Worm (Caenorhabditis elegans) whole organism, L4/young adult: ENCODE data around the gene rnh-1.1.

Experiments used
- dao-5 ChIP-seq: sonication (generic microtip); optimal IDR thresholded peaks from 2 replicates; lab custom pipeline; 2016; ENCODE audit warnings: missing genotype, missing genetic modification characterization, moderate library complexity, missing compliant biosample characterization
- him-1 ChIP-seq: sonication (generic microtip); optimal IDR thresholded peaks from 2 replicates; lab custom pipeline; 2016; ENCODE audit warnings: missing genotype, missing genetic modification reagents, missing genetic modification characterization, missing compliant biosample characterization

DNA sequence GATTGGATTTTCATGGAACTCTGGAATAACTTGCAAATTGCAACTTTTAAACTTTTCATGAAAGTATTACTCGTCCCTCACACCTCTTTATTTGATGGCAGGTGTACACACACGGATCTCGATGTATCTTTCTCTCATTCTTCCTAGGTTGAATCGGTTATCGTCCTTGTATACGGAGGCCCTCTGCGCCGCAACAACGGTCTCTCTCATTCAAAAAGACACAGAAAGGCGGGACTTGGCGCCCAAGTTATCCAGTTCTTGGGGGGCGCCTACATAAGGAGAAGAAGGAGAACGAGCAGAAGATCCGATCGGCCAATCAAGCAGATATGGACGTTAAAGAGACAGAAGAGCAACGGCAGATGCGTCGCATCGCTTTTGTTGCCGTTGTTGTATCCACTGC, 18.3 kb downstream of the rnh-1.1 start, which contains the start of gene rol-8:
- TF ChIP-seq dao-5 (tag; lab: Kevin White, UChicago) (no peak), him-1 (tag; lab: Kevin White, UChicago) (no peak)
